Worm (Caenorhabditis elegans) whole organism, L4 larva: Measurements from ENCODE around the gene F01D4.8.
A peak's percentile ranks its signal among the peaks of the same experiment; 100 is the strongest.

Source experiments
- F26F4.8 ChIP-seq: fragments of 200-800 bp; sonication (Bioruptor generic); conservative IDR thresholded peaks from 2 replicates; pipeline ENCODE4 v1.3.6; 2022; ENCODE audit warnings: missing genetic modification characterization, missing compliant biosample characterization
- F37D6.2 ChIP-seq: sonication (generic microtip); optimal IDR thresholded peaks from 2 replicates; lab custom pipeline; 2016; ENCODE audit warnings: mild to moderate bottlenecking, missing genetic modification characterization, missing compliant biosample characterization
- T20F7.1 ChIP-seq: fragments of 200-800 bp; sonication (Bioruptor generic); optimal IDR thresholded peaks from 2 replicates; lab custom pipeline; 2018; ENCODE audit warnings: mild to moderate bottlenecking, missing genetic modification characterization, missing compliant biosample characterization
- Y105C5A.15 ChIP-seq: fragments of 200-800 bp; sonication (Bioruptor generic); IDR thresholded peaks from 2 replicates; pipeline ENCODE4 v1.3.6; 2022; ENCODE audit warnings: missing genetic modification characterization, missing compliant biosample characterization
- Y48G9A.11 ChIP-seq: fragments of 200-800 bp; sonication (Bioruptor generic); IDR thresholded peaks from 2 replicates; pipeline ENCODE4 v1.3.6; 2022; ENCODE audit warnings: missing genetic modification reagents, missing genetic modification characterization, missing compliant biosample characterization
- ZK337.2 ChIP-seq: fragments of 200-800 bp; sonication (Bioruptor generic); IDR thresholded peaks from 2 replicates; pipeline ENCODE4 v1.3.6; 2022; ENCODE audit warnings: missing genetic modification reagents, missing genetic modification characterization, missing compliant biosample characterization
- ZK546.5 ChIP-seq, 2 experiments: sonication (generic microtip); optimal IDR thresholded peaks; 2 replicates each; lab custom pipeline; 2017; ENCODE audit warnings: missing biosample characterization in 2 of 2, missing genetic modification characterization in 2 of 2
- aha-1 ChIP-seq: fragments of 150-350 bp; peaks from one replicate; lab custom pipeline; 2014; ENCODE audit warnings: missing biosample characterization, missing genetic modification characterization
- ama-1 ChIP-seq: fragments of 150-350 bp; optimal IDR thresholded peaks from 2 replicates; lab custom pipeline; 2014; ENCODE audit warnings: inconsistent platforms, mixed read lengths
- ceh-32 ChIP-seq: sonication (generic microtip); optimal IDR thresholded peaks from 2 replicates; lab custom pipeline; 2016; ENCODE audit warnings: mild to moderate bottlenecking, missing genetic modification characterization, missing compliant biosample characterization; ENCODE audit not compliant: poor library complexity
- cey-2 ChIP-seq: sonication (generic microtip); optimal IDR thresholded peaks from 3 replicates; lab custom pipeline; 2017; ENCODE audit warnings: missing genetic modification characterization, mild to moderate bottlenecking, missing compliant biosample characterization, antibody characterized with exemption, borderline replicate concordance; ENCODE audit not compliant: insufficient read depth
- daf-16 ChIP-seq, 3 experiments: sonication (generic microtip); optimal IDR thresholded peaks; 2 replicates each; lab custom pipeline; 2016 to 2017; ENCODE audit warnings: missing genetic modification characterization in 3 of 3, missing genetic modification reagents in 3 of 3, mild to moderate bottlenecking in 2 of 3, missing compliant biosample characterization in 2 of 3, missing biosample characterization in 1 of 3, moderate library complexity in 1 of 3
- daf-8 ChIP-seq: fragments of 200-800 bp; sonication (Bioruptor generic); IDR thresholded peaks from 2 replicates; pipeline ENCODE4 v1.3.6; 2022; ENCODE audit warnings: missing genetic modification characterization, missing compliant biosample characterization
- dmd-6 ChIP-seq: fragments of 200-800 bp; sonication (Bioruptor generic); IDR thresholded peaks from 2 replicates; pipeline ENCODE4 v1.3.6; 2022; ENCODE audit warnings: missing genetic modification reagents, missing genetic modification characterization, missing compliant biosample characterization
- duxl-1 ChIP-seq: sonication (generic microtip); optimal IDR thresholded peaks from 2 replicates; lab custom pipeline; 2016; ENCODE audit warnings: mild to moderate bottlenecking, missing genetic modification characterization, moderate library complexity, missing compliant biosample characterization; ENCODE audit not compliant: poor library complexity
- gei-8 ChIP-seq: fragments of 200-800 bp; sonication (Bioruptor generic); optimal IDR thresholded peaks from 2 replicates; lab custom pipeline; 2018; ENCODE audit warnings: mild to moderate bottlenecking, missing genetic modification characterization, missing compliant biosample characterization
- hlh-30 ChIP-seq: sonication (generic microtip); optimal IDR thresholded peaks from 2 replicates; lab custom pipeline; 2017; ENCODE audit warnings: antibody characterized with exemption, mild to moderate bottlenecking, missing genetic modification characterization, missing compliant biosample characterization; ENCODE audit not compliant: insufficient read depth
- lin-13 ChIP-seq: fragments of 150-350 bp; optimal IDR thresholded peaks from 2 replicates; lab custom pipeline; 2014; ENCODE audit warnings: missing biosample characterization, missing genetic modification reagents, missing genetic modification characterization
- lin-38 ChIP-seq: fragments of 200-800 bp; sonication (Bioruptor generic); IDR thresholded peaks from 2 replicates; pipeline ENCODE4 v1.3.6; 2022; ENCODE audit warnings: missing genetic modification reagents, missing genetic modification characterization, missing compliant biosample characterization
- lir-3 ChIP-seq: sonication (generic microtip); optimal IDR thresholded peaks from 2 replicates; lab custom pipeline; 2016; ENCODE audit warnings: mild to moderate bottlenecking, missing genetic modification characterization, missing compliant biosample characterization
- lsy-2 ChIP-seq, 2 experiments: fragments of 150-350 bp in 1 of 2; sonication (generic microtip) in 1 of 2; optimal IDR thresholded peaks; 2 replicates each; lab custom pipeline; 2014 to 2017; ENCODE audit warnings: missing biosample characterization in 2 of 2, missing genetic modification characterization in 2 of 2
- madf-9 ChIP-seq: fragments of 200-800 bp; sonication (Bioruptor generic); conservative IDR thresholded peaks from 2 replicates; pipeline ENCODE4 v1.3.6; 2022; ENCODE audit warnings: missing genetic modification reagents, missing genetic modification characterization, missing compliant biosample characterization
- mdt-29 ChIP-seq: fragments of 200-800 bp; sonication (Bioruptor generic); IDR thresholded peaks from 2 replicates; pipeline ENCODE4 v1.3.6; 2022; ENCODE audit warnings: missing genetic modification reagents, missing genetic modification characterization, missing compliant biosample characterization
- nhr-102 ChIP-seq: sonication (generic microtip); optimal IDR thresholded peaks from 2 replicates; lab custom pipeline; 2016; ENCODE audit warnings: mild to moderate bottlenecking, missing genetic modification characterization, moderate library complexity, missing compliant biosample characterization
- nhr-11 ChIP-seq: fragments of 150-350 bp; optimal IDR thresholded peaks from 2 replicates; lab custom pipeline; 2014; ENCODE audit warnings: missing biosample characterization, missing genetic modification characterization
- nhr-28 ChIP-seq: fragments of 150-350 bp; optimal IDR thresholded peaks from 2 replicates; lab custom pipeline; 2014; ENCODE audit warnings: missing biosample characterization, missing genetic modification characterization
- nhr-41 ChIP-seq: fragments of 200-800 bp; sonication (Bioruptor generic); IDR thresholded peaks from 2 replicates; pipeline ENCODE4 v1.3.6; 2022; ENCODE audit warnings: missing genetic modification reagents, missing genetic modification characterization, missing compliant biosample characterization
- nhr-48 ChIP-seq: sonication (generic microtip); optimal IDR thresholded peaks from 2 replicates; lab custom pipeline; 2016; ENCODE audit warnings: mild to moderate bottlenecking, missing genetic modification characterization, missing compliant biosample characterization
- nhr-77 ChIP-seq: fragments of 150-350 bp; optimal IDR thresholded peaks from 2 replicates; lab custom pipeline; 2014; ENCODE audit warnings: missing biosample characterization, missing genetic modification characterization
- pqm-1 ChIP-seq: sonication (generic microtip); optimal IDR thresholded peaks from 2 replicates; lab custom pipeline; 2017; ENCODE audit warnings: missing biosample characterization, missing genetic modification characterization
- saeg-2 ChIP-seq: fragments of 200-800 bp; sonication (Bioruptor generic); IDR thresholded peaks from 2 replicates; pipeline ENCODE4 v1.3.6; 2022; ENCODE audit warnings: missing genetic modification reagents, missing genetic modification characterization, missing compliant biosample characterization
- set-16 ChIP-seq: fragments of 200-800 bp; sonication (Bioruptor generic); IDR thresholded peaks from 2 replicates; pipeline ENCODE4 v1.3.6; 2022; ENCODE audit warnings: missing genetic modification reagents, missing genetic modification characterization, missing compliant biosample characterization
- skn-1 ChIP-seq: fragments of 150-350 bp; optimal IDR thresholded peaks from 2 replicates; lab custom pipeline; 2014; ENCODE audit warnings: missing biosample characterization, missing genetic modification characterization
- tag-97 ChIP-seq: fragments of 200-800 bp; sonication (Bioruptor generic); IDR thresholded peaks from 2 replicates; pipeline ENCODE4 v1.3.6; 2022; ENCODE audit warnings: missing genetic modification characterization, missing compliant biosample characterization
- tra-1 ChIP-seq: fragments of 200-800 bp; sonication (Bioruptor generic); IDR thresholded peaks from 2 replicates; pipeline ENCODE4 v1.3.6; 2022; ENCODE audit warnings: missing genetic modification reagents, missing genetic modification characterization, missing compliant biosample characterization
- unc-62 ChIP-seq, 3 experiments: fragments of 150-350 bp in 1 of 3; sonication (generic microtip); optimal IDR thresholded peaks in 2 of 3; peaks in 1 of 3; 1 replicate in 1 of 3; 2 replicates in 2 of 3; lab custom pipeline; 2014 to 2017; ENCODE audit warnings: missing biosample characterization in 3 of 3, missing genetic modification characterization in 3 of 3, missing genetic modification reagents in 3 of 3, missing genotype in 1 of 3
- vab-7 ChIP-seq: fragments of 200-800 bp; sonication (Bioruptor generic); IDR thresholded peaks from 2 replicates; pipeline ENCODE4 v1.3.6; 2022; ENCODE audit warnings: missing genetic modification reagents, missing genetic modification characterization, missing compliant biosample characterization
- zag-1 ChIP-seq: fragments of 150-350 bp; optimal IDR thresholded peaks from 2 replicates; lab custom pipeline; 2014; ENCODE audit warnings: missing biosample characterization, missing genetic modification characterization
- zfp-2 ChIP-seq: sonication (generic microtip); optimal IDR thresholded peaks from 2 replicates; lab custom pipeline; 2016; ENCODE audit warnings: mild to moderate bottlenecking, missing genetic modification characterization, missing compliant biosample characterization
- ztf-7 ChIP-seq: fragments of 150-350 bp; optimal IDR thresholded peaks from 2 replicates; lab custom pipeline; 2014; ENCODE audit warnings: missing biosample characterization, missing genetic modification characterization

F01D4.8 gene

ce11 chrIV:10443510-10443909 lies 9.4 kb downstream of the F01D4.8 start, which contains the start of gene F13B12.7:
Gene F13B12.7 (plus strand): TSS chrIV:10443810.
- TF ChIP-seq skn-1 (tag; lab: Kevin White, UChicago) (no peak), hlh-30 (no peak), mdt-29 (GFP tag; lab: Robert Waterston, UW) (no peak), Y105C5A.15 (GFP tag; lab: Robert Waterston, UW) (no peak), tra-1 (no peak), tag-97 (GFP tag; lab: Robert Waterston, UW) (no peak), lir-3 (tag; lab: Kevin White, UChicago) (no peak), ama-1 (lab: Kevin White, UChicago) (no peak), set-16 (GFP tag; lab: Robert Waterston, UW) (no peak), gei-8 (GFP tag; lab: Kevin White, UChicago) (no peak), T20F7.1 (GFP tag; lab: Kevin White, UChicago) (no peak), nhr-11 (tag; lab: Kevin White, UChicago) (no peak), lsy-2 (tag; optimal IDR thresholded peaks at IDR 0.05; lab: Kevin White, UChicago) (no peak), nhr-41 (GFP tag; lab: Robert Waterston, UW) (no peak), duxl-1 (tag; lab: Kevin White, UChicago) (no peak), aha-1 (tag; lab: Kevin White, UChicago) (no peak), cey-2 (tag; lab: Kevin White, UChicago) (no peak), nhr-102 (tag; lab: Kevin White, UChicago) (no peak)

ce11 chrIV:10442904-10443303 lies 10.0 kb downstream of the F01D4.8 start:
- peak in 1 of 2 experiments; percentile 51 for TF ChIP-seq unc-62 (GFP tag; optimal IDR thresholded peaks at IDR 0.05 in 1 of 2; lab: Kevin White, UChicago)
- no peak for TF ChIP-seq unc-62 (tag; optimal IDR thresholded peaks at IDR 0.05; lab: Kevin White, UChicago)
- TF ChIP-seq lin-38 (GFP tag; lab: Robert Waterston, UW): no peak
- TF ChIP-seq, all 104 proteins: peak for 1

ce11 chrIV:10438901-10439300 lies 14.0 kb downstream of the F01D4.8 start, which contains the start of gene F13B12.3:
Gene F13B12.3 (plus strand): TSS chrIV:10439123.
- TF ChIP-seq daf-16 (GFP tag; optimal IDR thresholded peaks at IDR 0.05; lab: Kevin White, UChicago) (no peak), daf-16 (tag; optimal IDR thresholded peaks at IDR 0.05; lab: Kevin White, UChicago) (peak; percentile 79), nhr-48 (tag; lab: Kevin White, UChicago) (peak; percentile 18), mdt-29 (GFP tag; lab: Robert Waterston, UW) (no peak), pqm-1 (tag; lab: Kevin White, UChicago) (peak; percentile 97), lir-3 (tag; lab: Kevin White, UChicago) (no peak), unc-62 (GFP tag; optimal IDR thresholded peaks at IDR 0.05 in 1 of 2; lab: Kevin White, UChicago) (peak in 1 of 2 experiments; percentile 53), unc-62 (tag; optimal IDR thresholded peaks at IDR 0.05; lab: Kevin White, UChicago) (no peak), ztf-7 (tag; lab: Kevin White, UChicago) (no peak), dmd-6 (GFP tag; lab: Robert Waterston, UW) (peak; percentile 90), nhr-77 (tag; lab: Kevin White, UChicago) (peak; percentile 38), nhr-28 (peak; percentile 82)

- TF ChIP-seq saeg-2 (GFP tag; lab: Robert Waterston, UW) (no peak), madf-9 (GFP tag; lab: Robert Waterston, UW) (no peak), zfp-2 (tag; lab: Kevin White, UChicago) (no peak), lin-13 (GFP tag; lab: Kevin White, UChicago) (no peak), F26F4.8 (GFP tag; lab: Robert Waterston, UW) (no peak), zag-1 (tag; lab: Kevin White, UChicago) (no peak), ZK337.2 (GFP tag; lab: Robert Waterston, UW) (no peak), ZK546.5 (tag; optimal IDR thresholded peaks at IDR 0.05; lab: Kevin White, UChicago) (no peak), Y48G9A.11 (no peak), nhr-28 (no peak), F37D6.2 (tag; lab: Kevin White, UChicago) (no peak), set-16 (GFP tag; lab: Robert Waterston, UW) (no peak), lsy-2 (tag; optimal IDR thresholded peaks at IDR 0.05; lab: Kevin White, UChicago) (no peak), daf-8 (no peak), ceh-32 (no peak), nhr-11 (tag; lab: Kevin White, UChicago) (no peak), vab-7 (GFP tag; lab: Robert Waterston, UW) (no peak), tag-97 (GFP tag; lab: Robert Waterston, UW) (no peak)
Measured at ce11 chrIV:10437114-10437513, 15.8 kb downstream of the F01D4.8 start.
